Worm (Caenorhabditis elegans) whole organism, L4 larva: Measurements from ENCODE around the gene sra-1.
A peak's percentile ranks its signal among the peaks of the same experiment; 100 is the strongest.

Experiments
- F37D6.2 ChIP-seq: sonication (generic microtip); optimal IDR thresholded peaks from 2 replicates; lab custom pipeline; 2016; ENCODE audit warnings: mild to moderate bottlenecking, missing genetic modification characterization, missing compliant biosample characterization
- F44E2.7 ChIP-seq: fragments of 200-800 bp; sonication (Bioruptor generic); IDR thresholded peaks from 2 replicates; pipeline ENCODE4 v2.1.2; 2022; ENCODE audit warnings: missing genetic modification characterization, missing compliant biosample characterization
- F49E8.2 ChIP-seq: sonication (generic microtip); optimal IDR thresholded peaks from 2 replicates; lab custom pipeline; 2016; ENCODE audit warnings: missing compliant biosample characterization, mild to moderate bottlenecking, missing genetic modification characterization, borderline replicate concordance
- R02D3.7 ChIP-seq: fragments of 150-350 bp; sonication (generic microtip); optimal IDR thresholded peaks from 3 replicates; lab custom pipeline; 2014; ENCODE audit warnings: missing biosample characterization, missing genetic modification characterization
- T20F7.1 ChIP-seq: fragments of 200-800 bp; sonication (Bioruptor generic); optimal IDR thresholded peaks from 2 replicates; lab custom pipeline; 2018; ENCODE audit warnings: mild to moderate bottlenecking, missing genetic modification characterization, missing compliant biosample characterization
- Y75B8A.6 ChIP-seq: fragments of 200-800 bp; sonication (Bioruptor generic); IDR thresholded peaks from 2 replicates; pipeline ENCODE4 v1.3.6; 2022; ENCODE audit warnings: missing genetic modification reagents, missing genetic modification characterization, missing compliant biosample characterization
- aha-1 ChIP-seq: fragments of 150-350 bp; peaks from one replicate; lab custom pipeline; 2014; ENCODE audit warnings: missing biosample characterization, missing genetic modification characterization
- ama-1 ChIP-seq: fragments of 150-350 bp; optimal IDR thresholded peaks from 2 replicates; lab custom pipeline; 2014; ENCODE audit warnings: inconsistent platforms, mixed read lengths
- arid-1 ChIP-seq: fragments of 200-800 bp; sonication (Bioruptor generic); conservative IDR thresholded peaks from 2 replicates; pipeline ENCODE4 v1.3.6; 2022; ENCODE audit warnings: missing genetic modification reagents, missing genetic modification characterization, missing compliant biosample characterization
- ceh-20 ChIP-seq: fragments of 200-800 bp; sonication (Bioruptor generic); IDR thresholded peaks from 2 replicates; pipeline ENCODE4 v1.3.6; 2022; ENCODE audit warnings: missing genetic modification reagents, missing genetic modification characterization, missing compliant biosample characterization
- daf-16 ChIP-seq, 3 experiments: sonication (generic microtip); optimal IDR thresholded peaks; 2 replicates each; lab custom pipeline; 2016 to 2017; ENCODE audit warnings: missing genetic modification characterization in 3 of 3, missing genetic modification reagents in 3 of 3, mild to moderate bottlenecking in 2 of 3, missing compliant biosample characterization in 2 of 3, missing biosample characterization in 1 of 3, moderate library complexity in 1 of 3
- dmd-6 ChIP-seq: fragments of 200-800 bp; sonication (Bioruptor generic); IDR thresholded peaks from 2 replicates; pipeline ENCODE4 v1.3.6; 2022; ENCODE audit warnings: missing genetic modification reagents, missing genetic modification characterization, missing compliant biosample characterization
- dmd-8 ChIP-seq: fragments of 200-800 bp; sonication (Bioruptor generic); IDR thresholded peaks from 2 replicates; pipeline ENCODE4 v1.3.6; 2022; ENCODE audit warnings: missing genetic modification characterization, missing compliant biosample characterization
- dve-1 ChIP-seq: sonication (generic microtip); optimal IDR thresholded peaks from 2 replicates; lab custom pipeline; 2017; ENCODE audit warnings: antibody characterized with exemption, mild to moderate bottlenecking, missing genetic modification characterization, missing compliant biosample characterization; ENCODE audit not compliant: insufficient read depth
- egl-27 ChIP-seq: sonication (generic microtip); optimal IDR thresholded peaks from 3 replicates; lab custom pipeline; 2017; ENCODE audit warnings: missing biosample characterization, missing genetic modification reagents, missing genetic modification characterization
- egl-43 ChIP-seq: fragments of 200-800 bp; sonication (Bioruptor generic); IDR thresholded peaks from 2 replicates; pipeline ENCODE4 v1.3.6; 2022; ENCODE audit warnings: missing genetic modification reagents, missing genetic modification characterization, missing compliant biosample characterization
- hlh-11 ChIP-seq: fragments of 200-800 bp; sonication (Bioruptor generic); optimal IDR thresholded peaks from 2 replicates; lab custom pipeline; 2018; ENCODE audit warnings: mild to moderate bottlenecking, missing genetic modification characterization, missing compliant biosample characterization
- hlh-30 ChIP-seq: sonication (generic microtip); optimal IDR thresholded peaks from 2 replicates; lab custom pipeline; 2017; ENCODE audit warnings: antibody characterized with exemption, mild to moderate bottlenecking, missing genetic modification characterization, missing compliant biosample characterization; ENCODE audit not compliant: insufficient read depth
- lin-1 ChIP-seq: fragments of 200-800 bp; sonication (Bioruptor generic); IDR thresholded peaks from 2 replicates; pipeline ENCODE4 v1.3.6; 2022; ENCODE audit warnings: missing genetic modification reagents, missing genetic modification characterization, missing compliant biosample characterization
- lin-29 ChIP-seq: fragments of 200-800 bp; sonication (Bioruptor generic); IDR thresholded peaks from 2 replicates; pipeline ENCODE4 v1.3.6; 2022; ENCODE audit warnings: missing genetic modification reagents, missing genetic modification characterization, missing compliant biosample characterization
- mep-1 ChIP-seq: fragments of 150-350 bp; sonication (generic microtip); optimal IDR thresholded peaks from 3 replicates; lab custom pipeline; 2014; ENCODE audit warnings: missing biosample characterization, missing genetic modification characterization
- mxl-2 ChIP-seq: fragments of 200-800 bp; sonication (Bioruptor generic); conservative IDR thresholded peaks from 2 replicates; pipeline ENCODE4 v1.3.6; 2022; ENCODE audit warnings: missing genetic modification reagents, missing genetic modification characterization, missing compliant biosample characterization
- nhr-10 ChIP-seq: fragments of 150-350 bp; optimal IDR thresholded peaks from 2 replicates; lab custom pipeline; 2014; ENCODE audit warnings: missing biosample characterization, missing genetic modification characterization
- nhr-111 ChIP-seq: fragments of 200-800 bp; sonication (Bioruptor generic); optimal IDR thresholded peaks from 2 replicates; lab custom pipeline; 2018; ENCODE audit warnings: mild to moderate bottlenecking, missing genetic modification characterization, missing compliant biosample characterization
- nhr-25 ChIP-seq: sonication (generic microtip); optimal IDR thresholded peaks from 2 replicates; lab custom pipeline; 2017; ENCODE audit warnings: missing genetic modification characterization, mild to moderate bottlenecking, missing compliant biosample characterization, antibody characterized with exemption, moderate library complexity, borderline replicate concordance; ENCODE audit not compliant: insufficient read depth
- nhr-6 ChIP-seq: fragments of 150-350 bp; optimal IDR thresholded peaks from 2 replicates; lab custom pipeline; 2014; ENCODE audit warnings: missing biosample characterization, missing genetic modification characterization
- nhr-76 ChIP-seq: fragments of 150-350 bp; optimal IDR thresholded peaks from 2 replicates; lab custom pipeline; 2014; ENCODE audit warnings: missing biosample characterization, missing genetic modification characterization
- pha-4 ChIP-seq, 2 experiments: fragments of 150-350 bp in 1 of 2; fragments of 200-800 bp in 1 of 2; sonication (Bioruptor generic) in 1 of 2; IDR thresholded peaks in 1 of 2; optimal IDR thresholded peaks in 1 of 2; 2 replicates each; pipeline versions ENCODE4 v1.3.6 to Lab custom; 2014 to 2022; ENCODE audit warnings: missing genetic modification characterization in 2 of 2, missing genetic modification reagents in 2 of 2, missing biosample characterization in 1 of 2, missing compliant biosample characterization in 1 of 2
- pqm-1 ChIP-seq: sonication (generic microtip); optimal IDR thresholded peaks from 2 replicates; lab custom pipeline; 2017; ENCODE audit warnings: missing biosample characterization, missing genetic modification characterization
- saeg-2 ChIP-seq: fragments of 200-800 bp; sonication (Bioruptor generic); IDR thresholded peaks from 2 replicates; pipeline ENCODE4 v1.3.6; 2022; ENCODE audit warnings: missing genetic modification reagents, missing genetic modification characterization, missing compliant biosample characterization
- sdz-12 ChIP-seq: fragments of 200-800 bp; sonication (Bioruptor generic); optimal IDR thresholded peaks from 2 replicates; lab custom pipeline; 2018; ENCODE audit warnings: mild to moderate bottlenecking, missing genetic modification characterization, missing compliant biosample characterization
- set-16 ChIP-seq: fragments of 200-800 bp; sonication (Bioruptor generic); IDR thresholded peaks from 2 replicates; pipeline ENCODE4 v1.3.6; 2022; ENCODE audit warnings: missing genetic modification reagents, missing genetic modification characterization, missing compliant biosample characterization
- snpc-4 ChIP-seq: fragments of 150-350 bp; optimal IDR thresholded peaks from 2 replicates; lab custom pipeline; 2014; ENCODE audit warnings: missing biosample characterization, missing genetic modification characterization
- tag-97 ChIP-seq: fragments of 200-800 bp; sonication (Bioruptor generic); IDR thresholded peaks from 2 replicates; pipeline ENCODE4 v1.3.6; 2022; ENCODE audit warnings: missing genetic modification characterization, missing compliant biosample characterization
- unc-62 ChIP-seq, 3 experiments: fragments of 150-350 bp in 1 of 3; sonication (generic microtip); optimal IDR thresholded peaks in 2 of 3; peaks in 1 of 3; 1 replicate in 1 of 3; 2 replicates in 2 of 3; lab custom pipeline; 2014 to 2017; ENCODE audit warnings: missing biosample characterization in 3 of 3, missing genetic modification characterization in 3 of 3, missing genetic modification reagents in 3 of 3, missing genotype in 1 of 3
- zag-1 ChIP-seq: fragments of 150-350 bp; optimal IDR thresholded peaks from 2 replicates; lab custom pipeline; 2014; ENCODE audit warnings: missing biosample characterization, missing genetic modification characterization
- zip-2 ChIP-seq: fragments of 150-350 bp; optimal IDR thresholded peaks from 2 replicates; lab custom pipeline; 2014; ENCODE audit warnings: missing biosample characterization, missing genetic modification characterization

The sra-1 gene

DNA sequence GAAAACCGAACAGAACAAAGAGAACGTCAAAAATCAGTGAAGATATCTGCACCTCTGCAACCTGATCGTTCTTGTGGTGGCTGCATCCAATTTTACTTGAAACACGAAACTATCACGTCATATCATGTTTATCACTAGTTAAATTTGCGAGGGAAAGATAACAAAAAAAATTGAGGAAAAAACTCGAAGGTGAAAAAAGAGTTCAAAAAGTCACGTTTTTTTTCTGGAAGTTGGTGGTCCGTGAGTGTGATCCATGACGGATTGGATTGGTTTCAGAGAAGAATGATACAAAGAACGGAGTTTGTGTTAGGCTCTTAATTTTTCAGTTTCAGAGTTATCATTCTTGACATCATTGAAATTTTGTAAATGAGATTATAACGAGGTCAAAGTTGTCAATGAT is 38.9 kb downstream of the sra-1 start (continued):
- no peak for TF ChIP-seq set-16
- TF ChIP-seq Y75B8A.6 (GFP tag; lab: Robert Waterston, UW), result no peak
- TF ChIP-seq nhr-111, result no peak
- TF ChIP-seq zip-2 (tag; lab: Kevin White, UChicago), result no peak
- TF ChIP-seq hlh-30 (tag; lab: Kevin White, UChicago), result peak; percentile 27
- no peak for TF ChIP-seq daf-16 (GFP tag; optimal IDR thresholded peaks at IDR 0.05; lab: Kevin White, UChicago)
- TF ChIP-seq daf-16 (tag; optimal IDR thresholded peaks at IDR 0.05; lab: Kevin White, UChicago), result peak; percentile 19
- no peak for TF ChIP-seq T20F7.1
- TF ChIP-seq sdz-12 (GFP tag; lab: Kevin White, UChicago), result no peak
- TF ChIP-seq mep-1 (tag; lab: Kevin White, UChicago), result no peak
- TF ChIP-seq dmd-8, result no peak
- TF ChIP-seq saeg-2 (GFP tag; lab: Robert Waterston, UW), result no peak
- no peak for TF ChIP-seq nhr-25 (tag; lab: Kevin White, UChicago)
- TF ChIP-seq pha-4 (GFP tag; IDR thresholded peaks at IDR 0.05; lab: Robert Waterston, UW), result no peak
- no peak for TF ChIP-seq pha-4 (tag; optimal IDR thresholded peaks at IDR 0.05; lab: Kevin White, UChicago)
- no peak for TF ChIP-seq lin-1
- no peak for TF ChIP-seq F37D6.2 (tag; lab: Kevin White, UChicago)
- TF ChIP-seq nhr-10 (tag; lab: Kevin White, UChicago), result no peak
- no peak for TF ChIP-seq tag-97 (GFP tag; lab: Robert Waterston, UW)
- TF ChIP-seq pqm-1 (tag; lab: Kevin White, UChicago), result peak; percentile 8
- TF ChIP-seq arid-1, result no peak
- no peak for TF ChIP-seq nhr-6
- peak; percentile 37 for TF ChIP-seq hlh-11 (tag; lab: Kevin White, UChicago)
- no peak for TF ChIP-seq ama-1 (lab: Kevin White, UChicago)
- no peak for TF ChIP-seq egl-27
- no peak for TF ChIP-seq lin-29
- TF ChIP-seq unc-62 (GFP tag; optimal IDR thresholded peaks at IDR 0.05 in 1 of 2; lab: Kevin White, UChicago), result no peak
- no peak for TF ChIP-seq unc-62 (tag; optimal IDR thresholded peaks at IDR 0.05; lab: Kevin White, UChicago)
- no peak for TF ChIP-seq mxl-2 (GFP tag; lab: Robert Waterston, UW)
- TF ChIP-seq dmd-6 (GFP tag; lab: Robert Waterston, UW), result peak; percentile 56
- TF ChIP-seq R02D3.7, result no peak
- no peak for TF ChIP-seq zag-1 (tag; lab: Kevin White, UChicago)
- TF ChIP-seq, all 104 proteins: peak for 7

DNA sequence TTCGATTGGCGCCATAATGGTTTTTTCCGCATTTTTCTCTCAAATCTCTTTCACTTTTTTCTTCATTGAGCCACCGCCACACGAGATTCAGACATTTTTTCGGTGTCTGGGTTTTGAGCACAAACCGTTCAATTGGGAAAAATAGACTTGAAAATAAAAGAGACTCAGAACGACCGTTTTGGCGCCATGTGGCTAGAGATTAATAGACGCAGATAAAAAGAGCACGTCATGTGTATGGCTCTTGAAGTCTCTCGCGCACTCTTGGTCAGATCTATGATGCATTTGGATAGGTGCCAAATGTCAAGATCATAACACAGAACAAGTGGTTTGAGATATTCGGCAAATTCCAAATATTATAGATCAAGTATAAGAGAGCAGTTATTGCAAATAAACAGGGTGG is 40.0 kb downstream of the sra-1 start:
- TF ChIP-seq egl-43, result no peak
- TF ChIP-seq daf-16 (GFP tag; optimal IDR thresholded peaks at IDR 0.05; lab: Kevin White, UChicago), result no peak
- peak; percentile 14 for TF ChIP-seq daf-16 (tag; optimal IDR thresholded peaks at IDR 0.05; lab: Kevin White, UChicago)
- no peak for TF ChIP-seq Y75B8A.6 (GFP tag; lab: Robert Waterston, UW)
- no peak for TF ChIP-seq F44E2.7 (GFP tag; lab: Robert Waterston, UW)
- TF ChIP-seq aha-1 (tag; lab: Kevin White, UChicago), result peak; percentile 87
- peak; percentile 47; the same call in 1 of the 2 replicates for TF ChIP-seq dmd-6 (GFP tag; lab: Robert Waterston, UW)

DNA sequence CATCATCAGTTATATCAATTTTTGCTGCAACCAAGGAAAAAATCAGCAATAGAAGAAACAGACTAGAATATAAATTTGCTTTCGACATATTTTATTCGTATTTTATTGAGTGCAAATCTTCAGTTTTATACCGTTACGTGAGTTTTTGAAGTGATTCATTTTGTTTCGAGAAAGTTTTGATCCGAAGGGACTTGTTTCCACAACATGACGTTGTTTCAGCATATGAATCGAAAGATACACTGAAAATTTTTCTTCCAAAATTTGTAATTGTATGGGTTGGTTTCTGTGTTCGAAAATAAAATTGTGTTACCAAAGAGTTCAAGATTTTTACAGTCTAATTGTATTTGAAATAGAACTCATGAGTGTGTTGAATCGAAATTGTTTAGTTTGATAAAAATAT is 41.5 kb downstream of the sra-1 start, which contains the start of gene T19H5.7:
Gene T19H5.7, minus strand, starts transcription at position 101 of the 400 bp plus-strand sequence.
- no peak for TF ChIP-seq F49E8.2 (tag; lab: Kevin White, UChicago)

DNA sequence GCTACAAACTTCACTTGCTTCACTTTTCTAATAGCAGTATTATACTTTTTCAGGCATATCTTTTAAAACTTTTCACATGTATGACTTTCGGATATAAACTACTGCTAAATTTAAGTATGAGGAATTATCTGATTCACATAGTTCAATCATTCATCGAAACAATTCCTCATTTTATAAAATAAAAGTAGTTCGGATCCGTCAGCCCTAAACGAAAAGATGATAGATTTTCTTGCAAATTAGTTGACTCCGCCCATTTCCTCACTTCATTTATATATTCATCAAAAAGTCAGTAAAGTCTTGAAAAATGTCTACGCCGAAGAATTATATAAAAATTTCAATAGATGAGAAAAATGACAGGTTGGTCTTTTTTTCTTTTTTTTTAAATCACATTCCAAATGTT is 43.9 kb downstream of the sra-1 start, which contains the start of gene chil-27:
Gene chil-27, plus strand, starts transcription at position 301 of the 400 bp plus-strand sequence.
- TF ChIP-seq dve-1 (no peak), snpc-4 (no peak), nhr-76 (tag; lab: Kevin White, UChicago) (no peak), ceh-20 (GFP tag; lab: Robert Waterston, UW) (no peak), daf-16 (GFP tag; optimal IDR thresholded peaks at IDR 0.05; lab: Kevin White, UChicago) (no peak), daf-16 (tag; optimal IDR thresholded peaks at IDR 0.05; lab: Kevin White, UChicago) (no peak)
